Worm (Caenorhabditis elegans) whole organism, L1 larva: ENCODE measurements around the gene F32G8.3.
A peak's percentile ranks its signal among the peaks of the same experiment; 100 is the strongest.

Experiments
- C04F5.9 ChIP-seq: sonication (generic microtip); optimal IDR thresholded peaks from 2 replicates; lab custom pipeline; 2016; ENCODE audit warnings: missing genetic modification characterization, missing compliant biosample characterization
- alr-1 ChIP-seq: fragments of 200-800 bp; sonication (Bioruptor generic); optimal IDR thresholded peaks from 2 replicates; lab custom pipeline; 2018; ENCODE audit warnings: borderline replicate concordance, mild to moderate bottlenecking, missing genetic modification characterization, missing compliant biosample characterization
- ama-1 ChIP-seq: fragments of 150-350 bp; optimal IDR thresholded peaks from 2 replicates; lab custom pipeline; 2014
- blmp-1 ChIP-seq: fragments of 150-350 bp; optimal IDR thresholded peaks from 2 replicates; lab custom pipeline; 2014; ENCODE audit warnings: missing biosample characterization, missing genetic modification characterization
- ceh-88 ChIP-seq: fragments of 200-800 bp; sonication (Bioruptor generic); IDR thresholded peaks from 2 replicates; pipeline ENCODE4 v1.3.6; 2022; ENCODE audit warnings: missing genetic modification characterization, missing compliant biosample characterization
- ceh-90 ChIP-seq: sonication (generic microtip); optimal IDR thresholded peaks from 2 replicates; lab custom pipeline; 2016; ENCODE audit warnings: missing genetic modification characterization, missing compliant biosample characterization
- dpl-1 ChIP-seq, 3 experiments: fragments of 150-350 bp in 2 of 3; sonication (generic microtip) in 1 of 3; optimal IDR thresholded peaks; 2 replicates each; lab custom pipeline; 2014 to 2017; ENCODE audit warnings: missing biosample characterization in 3 of 3, missing genetic modification characterization in 3 of 3, missing genetic modification reagents in 3 of 3
- dsc-1 ChIP-seq: sonication (generic microtip); optimal IDR thresholded peaks from 2 replicates; lab custom pipeline; 2016; ENCODE audit warnings: mild to moderate bottlenecking, missing genetic modification characterization, missing compliant biosample characterization
- efl-1 ChIP-seq, 4 experiments: fragments of 150-350 bp; optimal IDR thresholded peaks in 3 of 4; peaks in 1 of 4; 1 replicate in 1 of 4; 2 replicates in 3 of 4; lab custom pipeline; 2014; ENCODE audit warnings: missing biosample characterization in 2 of 4, missing genetic modification characterization in 2 of 4, missing genetic modification reagents in 2 of 4
- efl-3 ChIP-seq: fragments of 200-800 bp; sonication (Bioruptor generic); optimal IDR thresholded peaks from 2 replicates; lab custom pipeline; 2018; ENCODE audit warnings: mild to moderate bottlenecking, missing genetic modification characterization, missing compliant biosample characterization
- egl-13 ChIP-seq: sonication (generic microtip); optimal IDR thresholded peaks from 2 replicates; lab custom pipeline; 2016; ENCODE audit warnings: missing genotype, missing genetic modification reagents, missing genetic modification characterization, missing compliant biosample characterization
- egl-27 ChIP-seq, 2 experiments: fragments of 150-350 bp in 1 of 2; sonication (generic microtip); optimal IDR thresholded peaks; 3 replicates each; lab custom pipeline; 2017 to 2018; ENCODE audit warnings: missing biosample characterization in 2 of 2, missing genetic modification characterization in 2 of 2, missing genetic modification reagents in 2 of 2
- elt-2 ChIP-seq: sonication (generic microtip); optimal IDR thresholded peaks from 2 replicates; lab custom pipeline; 2016; ENCODE audit warnings: missing genetic modification characterization, mild to moderate bottlenecking, inconsistent platforms, missing compliant biosample characterization, missing genetic modification reagents
- fkh-10 ChIP-seq: sonication (generic microtip); optimal IDR thresholded peaks from 2 replicates; lab custom pipeline; 2017; ENCODE audit warnings: missing biosample characterization, missing genetic modification reagents, missing genetic modification characterization
- fkh-8 ChIP-seq: sonication (generic microtip); optimal IDR thresholded peaks from 2 replicates; lab custom pipeline; 2016; ENCODE audit warnings: mild to moderate bottlenecking, missing genetic modification characterization, missing compliant biosample characterization
- fos-1 ChIP-seq: fragments of 150-350 bp; optimal IDR thresholded peaks from 2 replicates; lab custom pipeline; 2014; ENCODE audit warnings: missing biosample characterization, missing genetic modification characterization
- hlh-17 ChIP-seq: fragments of 200-800 bp; sonication (Bioruptor generic); optimal IDR thresholded peaks from 2 replicates; lab custom pipeline; 2018; ENCODE audit warnings: missing genetic modification characterization, mild to moderate bottlenecking, missing compliant biosample characterization, moderate library complexity, borderline replicate concordance
- isw-1 ChIP-seq: fragments of 200-800 bp; sonication (Bioruptor generic); IDR thresholded peaks from 2 replicates; pipeline ENCODE4 v1.3.6; 2022; ENCODE audit warnings: missing genetic modification characterization, missing compliant biosample characterization
- lin-14 ChIP-seq: fragments of 200-800 bp; sonication (Bioruptor generic); optimal IDR thresholded peaks from 2 replicates; lab custom pipeline; 2018; ENCODE audit warnings: mild to moderate bottlenecking, missing genetic modification characterization, moderate library complexity, missing compliant biosample characterization
- lin-39 ChIP-seq: fragments of 150-350 bp; optimal IDR thresholded peaks from 2 replicates; lab custom pipeline; 2014; ENCODE audit warnings: missing biosample characterization, missing genetic modification reagents, missing genetic modification characterization
- mef-2 ChIP-seq: fragments of 150-350 bp; optimal IDR thresholded peaks from 2 replicates; lab custom pipeline; 2014; ENCODE audit warnings: missing biosample characterization, missing genetic modification characterization
- nhr-19 ChIP-seq: fragments of 200-800 bp; sonication (Bioruptor generic); conservative IDR thresholded peaks from 2 replicates; pipeline ENCODE4 v1.3.6; 2022; ENCODE audit warnings: missing genetic modification characterization, missing compliant biosample characterization
- nhr-20 ChIP-seq: sonication (generic microtip); optimal IDR thresholded peaks from 2 replicates; lab custom pipeline; 2016; ENCODE audit warnings: mild to moderate bottlenecking, missing genetic modification characterization, missing compliant biosample characterization
- nhr-237 ChIP-seq: fragments of 150-350 bp; optimal IDR thresholded peaks from 2 replicates; lab custom pipeline; 2014; ENCODE audit warnings: missing biosample characterization, missing genetic modification characterization
- nhr-71 ChIP-seq: sonication (generic microtip); optimal IDR thresholded peaks from 2 replicates; lab custom pipeline; 2016; ENCODE audit warnings: mild to moderate bottlenecking, missing genetic modification characterization, moderate library complexity, missing compliant biosample characterization
- nhr-84 ChIP-seq: sonication (generic microtip); optimal IDR thresholded peaks from 2 replicates; lab custom pipeline; 2017; ENCODE audit warnings: missing biosample characterization, missing genetic modification characterization
- pag-3 ChIP-seq: sonication (generic microtip); optimal IDR thresholded peaks from 2 replicates; lab custom pipeline; 2017; ENCODE audit warnings: missing genetic modification characterization, mild to moderate bottlenecking, missing compliant biosample characterization, antibody characterized with exemption, borderline replicate concordance; ENCODE audit not compliant: insufficient read depth
- rnt-1 ChIP-seq: sonication (generic microtip); optimal IDR thresholded peaks from 2 replicates; lab custom pipeline; 2016; ENCODE audit warnings: mild to moderate bottlenecking, missing genetic modification characterization, moderate library complexity, missing compliant biosample characterization
- skn-1 ChIP-seq: fragments of 150-350 bp; optimal IDR thresholded peaks from 2 replicates; lab custom pipeline; 2014; ENCODE audit warnings: missing biosample characterization, missing genetic modification characterization
- snu-23 ChIP-seq: sonication (generic microtip); optimal IDR thresholded peaks from 2 replicates; lab custom pipeline; 2016; ENCODE audit warnings: missing genetic modification characterization, missing compliant biosample characterization
- sptf-1 ChIP-seq: fragments of 150-350 bp; optimal IDR thresholded peaks from 2 replicates; lab custom pipeline; 2014; ENCODE audit warnings: missing biosample characterization, missing genetic modification characterization
- unc-130 ChIP-seq: fragments of 150-350 bp; optimal IDR thresholded peaks from 2 replicates; lab custom pipeline; 2017; ENCODE audit warnings: missing biosample characterization, missing genetic modification characterization, inconsistent platforms
- unc-30 ChIP-seq: sonication (generic microtip); optimal IDR thresholded peaks from 2 replicates; lab custom pipeline; 2017; ENCODE audit warnings: missing biosample characterization, missing genetic modification characterization
- unc-62 ChIP-seq: fragments of 150-350 bp; optimal IDR thresholded peaks from 2 replicates; lab custom pipeline; 2014; ENCODE audit warnings: missing biosample characterization, missing genetic modification reagents, missing genetic modification characterization
- unc-98 ChIP-seq: fragments of 200-800 bp; sonication (Bioruptor generic); IDR thresholded peaks from 2 replicates; pipeline ENCODE4 v1.3.6; 2022; ENCODE audit warnings: missing genetic modification characterization, missing compliant biosample characterization
- vab-15 ChIP-seq: sonication (generic microtip); optimal IDR thresholded peaks from 2 replicates; lab custom pipeline; 2017; ENCODE audit warnings: missing genotype, mild to moderate bottlenecking, missing genetic modification characterization, missing compliant biosample characterization
- zip-4 ChIP-seq: fragments of 200-800 bp; sonication (Bioruptor generic); optimal IDR thresholded peaks from 2 replicates; lab custom pipeline; 2018; ENCODE audit warnings: mild to moderate bottlenecking, missing genetic modification characterization, moderate library complexity, missing compliant biosample characterization

Gene F32G8.3

ce11 chrV:10525902-10526301, 29.2 kb downstream of the F32G8.3 start, which contains the start of the genes C35A5.8 and hda-11 (continued):
- TF ChIP-seq lin-39 (tag; lab: Kevin White, UChicago) (peak; percentile 58), blmp-1 (tag; lab: Kevin White, UChicago) (peak; percentile 46), nhr-19 (peak; percentile 82), efl-3 (GFP tag; lab: Kevin White, UChicago) (peak; percentile 41), fkh-10 (GFP tag; lab: Kevin White, UChicago) (no peak), ama-1 (lab: Kevin White, UChicago) (no peak), nhr-71 (tag; lab: Kevin White, UChicago) (peak; percentile 88), hlh-17 (no peak), egl-27 (tag; optimal IDR thresholded peaks at IDR 0.05; lab: Kevin White, UChicago) (no peak), isw-1 (GFP tag; lab: Robert Waterston, UW) (peak; percentile 77), vab-15 (tag; lab: Kevin White, UChicago) (no peak)
- TF ChIP-seq, all 84 proteins: peak for 55

ce11 chrV:10516702-10517101, 38.4 kb downstream of the F32G8.3 start:
- TF ChIP-seq unc-130 (tag; lab: Kevin White, UChicago), result no peak
- peak; percentile 24 for TF ChIP-seq lin-14 (GFP tag; lab: Kevin White, UChicago)
- peak; percentile 51 for TF ChIP-seq fkh-10 (GFP tag; lab: Kevin White, UChicago)
- TF ChIP-seq, all 84 proteins: peak for 2

- no peak for TF ChIP-seq fkh-10 (GFP tag; lab: Kevin White, UChicago)
- no peak for TF ChIP-seq ceh-90 (tag; lab: Kevin White, UChicago)
- TF ChIP-seq fkh-8, result no peak
- no peak for TF ChIP-seq elt-2 (tag; lab: Kevin White, UChicago)
- no peak for TF ChIP-seq fos-1
- no peak for TF ChIP-seq pag-3 (tag; lab: Kevin White, UChicago)
- TF ChIP-seq efl-1 (optimal IDR thresholded peaks at IDR 0.05; lab: Kevin White, UChicago), result no peak
- TF ChIP-seq efl-1 (GFP tag; optimal IDR thresholded peaks at IDR 0.05 in 1 of 2; lab: Kevin White, UChicago), result no peak
- no peak for TF ChIP-seq unc-98 (GFP tag; lab: Robert Waterston, UW)
- no peak for TF ChIP-seq snu-23 (GFP tag; lab: Kevin White, UChicago)
- TF ChIP-seq ama-1 (lab: Kevin White, UChicago), result no peak
- TF ChIP-seq isw-1 (GFP tag; lab: Robert Waterston, UW), result no peak
- no peak for TF ChIP-seq blmp-1 (tag; lab: Kevin White, UChicago)
- no peak for TF ChIP-seq dsc-1 (tag; lab: Kevin White, UChicago)
Measured at ce11 chrV:10514271-10514670, 40.9 kb downstream of the F32G8.3 start, which contains the start of gene dmsr-8. dmsr-8 (minus strand) TSS chrV:10514371.

- TF ChIP-seq nhr-20 (tag; lab: Kevin White, UChicago), result peak; percentile 5
- TF ChIP-seq skn-1 (tag; lab: Kevin White, UChicago), result peak; percentile 4
- TF ChIP-seq alr-1 (tag; lab: Kevin White, UChicago), result no peak
- peak; percentile 22 for TF ChIP-seq rnt-1 (tag; lab: Kevin White, UChicago)
- no peak for TF ChIP-seq zip-4
- peak; percentile 20 for TF ChIP-seq nhr-71 (tag; lab: Kevin White, UChicago)
- no peak for TF ChIP-seq efl-1 (optimal IDR thresholded peaks at IDR 0.05; lab: Kevin White, UChicago)
- TF ChIP-seq efl-1 (GFP tag; optimal IDR thresholded peaks at IDR 0.05 in 1 of 2; lab: Kevin White, UChicago), result no peak
- no peak for TF ChIP-seq C04F5.9
- peak; percentile 30 for TF ChIP-seq lin-14 (GFP tag; lab: Kevin White, UChicago)
- peak; percentile 30 for TF ChIP-seq blmp-1 (tag; lab: Kevin White, UChicago)
- TF ChIP-seq, all 84 proteins: peak for 6
Measured at ce11 chrV:10508855-10509254, 46.3 kb downstream of the F32G8.3 start, which contains the start of gene C35A5.6. C35A5.6 (plus strand) TSS chrV:10509137.

ce11 chrV:10505553-10505952, 49.6 kb downstream of the F32G8.3 start, which contains the start of gene C35A5.5:
C35A5.5 (plus strand) TSS chrV:10505853.
- TF ChIP-seq mef-2 (tag; lab: Kevin White, UChicago) (no peak), unc-62 (GFP tag; lab: Kevin White, UChicago) (no peak), unc-30 (tag; lab: Kevin White, UChicago) (no peak), unc-98 (GFP tag; lab: Robert Waterston, UW) (no peak), egl-27 (tag; optimal IDR thresholded peaks at IDR 0.05; lab: Kevin White, UChicago) (no peak), nhr-19 (no peak), nhr-84 (tag; lab: Kevin White, UChicago) (no peak), nhr-237 (tag; lab: Kevin White, UChicago) (no peak), sptf-1 (tag; lab: Kevin White, UChicago) (no peak), unc-130 (tag; lab: Kevin White, UChicago) (no peak), egl-13 (tag; lab: Kevin White, UChicago) (no peak), skn-1 (tag; lab: Kevin White, UChicago) (no peak), ceh-88 (GFP tag; lab: Robert Waterston, UW) (no peak), dpl-1 (GFP tag; optimal IDR thresholded peaks at IDR 0.05; lab: Kevin White, UChicago) (no peak)
